Worm (Caenorhabditis elegans) whole organism, L1 larva: ENCODE data around the gene C08F1.10.

ENCODE experiments used
- C04F5.9 ChIP-seq: sonication (generic microtip); optimal IDR thresholded peaks from 2 replicates; lab custom pipeline; 2016; ENCODE audit warnings: missing genetic modification characterization, missing compliant biosample characterization
- C16A3.4 ChIP-seq: fragments of 150-350 bp; optimal IDR thresholded peaks from 2 replicates; lab custom pipeline; 2014; ENCODE audit warnings: missing biosample characterization, missing genetic modification characterization
- Y116A8C.19 ChIP-seq: sonication (generic microtip); optimal IDR thresholded peaks from 2 replicates; lab custom pipeline; 2016; ENCODE audit warnings: missing compliant biosample characterization, missing genetic modification characterization, borderline replicate concordance
- aha-1 ChIP-seq: fragments of 150-350 bp; optimal IDR thresholded peaks from 2 replicates; lab custom pipeline; 2014; ENCODE audit warnings: missing biosample characterization, missing genetic modification characterization
- alr-1 ChIP-seq: fragments of 200-800 bp; sonication (Bioruptor generic); optimal IDR thresholded peaks from 2 replicates; lab custom pipeline; 2018; ENCODE audit warnings: borderline replicate concordance, mild to moderate bottlenecking, missing genetic modification characterization, missing compliant biosample characterization
- aly-2 ChIP-seq: fragments of 150-350 bp; optimal IDR thresholded peaks from 2 replicates; lab custom pipeline; 2014; ENCODE audit warnings: missing biosample characterization, missing genetic modification characterization
- ama-1 ChIP-seq: fragments of 150-350 bp; optimal IDR thresholded peaks from 2 replicates; lab custom pipeline; 2014
- blmp-1 ChIP-seq: fragments of 150-350 bp; optimal IDR thresholded peaks from 2 replicates; lab custom pipeline; 2014; ENCODE audit warnings: missing biosample characterization, missing genetic modification characterization
- ceh-82 ChIP-seq, 3 experiments: fragments of 150-350 bp in 1 of 3; sonication (generic microtip) in 2 of 3; optimal IDR thresholded peaks; 2 replicates each; lab custom pipeline; 2014 to 2017; ENCODE audit warnings: missing biosample characterization in 3 of 3, missing genetic modification characterization in 3 of 3
- ceh-88 ChIP-seq: fragments of 200-800 bp; sonication (Bioruptor generic); IDR thresholded peaks from 2 replicates; pipeline ENCODE4 v1.3.6; 2022; ENCODE audit warnings: missing genetic modification characterization, missing compliant biosample characterization
- ceh-90 ChIP-seq: sonication (generic microtip); optimal IDR thresholded peaks from 2 replicates; lab custom pipeline; 2016; ENCODE audit warnings: missing genetic modification characterization, missing compliant biosample characterization
- dpl-1 ChIP-seq, 3 experiments: fragments of 150-350 bp in 2 of 3; sonication (generic microtip) in 1 of 3; optimal IDR thresholded peaks; 2 replicates each; lab custom pipeline; 2014 to 2017; ENCODE audit warnings: missing biosample characterization in 3 of 3, missing genetic modification characterization in 3 of 3, missing genetic modification reagents in 3 of 3
- dsc-1 ChIP-seq: sonication (generic microtip); optimal IDR thresholded peaks from 2 replicates; lab custom pipeline; 2016; ENCODE audit warnings: mild to moderate bottlenecking, missing genetic modification characterization, missing compliant biosample characterization
- efl-3 ChIP-seq: fragments of 200-800 bp; sonication (Bioruptor generic); optimal IDR thresholded peaks from 2 replicates; lab custom pipeline; 2018; ENCODE audit warnings: mild to moderate bottlenecking, missing genetic modification characterization, missing compliant biosample characterization
- egl-13 ChIP-seq: sonication (generic microtip); optimal IDR thresholded peaks from 2 replicates; lab custom pipeline; 2016; ENCODE audit warnings: missing genotype, missing genetic modification reagents, missing genetic modification characterization, missing compliant biosample characterization
- fkh-8 ChIP-seq: sonication (generic microtip); optimal IDR thresholded peaks from 2 replicates; lab custom pipeline; 2016; ENCODE audit warnings: mild to moderate bottlenecking, missing genetic modification characterization, missing compliant biosample characterization
- fos-1 ChIP-seq: fragments of 150-350 bp; optimal IDR thresholded peaks from 2 replicates; lab custom pipeline; 2014; ENCODE audit warnings: missing biosample characterization, missing genetic modification characterization
- hlh-17 ChIP-seq: fragments of 200-800 bp; sonication (Bioruptor generic); optimal IDR thresholded peaks from 2 replicates; lab custom pipeline; 2018; ENCODE audit warnings: missing genetic modification characterization, mild to moderate bottlenecking, missing compliant biosample characterization, moderate library complexity, borderline replicate concordance
- hlh-4 ChIP-seq: sonication (generic microtip); optimal IDR thresholded peaks from 2 replicates; lab custom pipeline; 2016; ENCODE audit warnings: mild to moderate bottlenecking, missing genetic modification characterization, missing compliant biosample characterization
- irx-1 ChIP-seq: sonication (generic microtip); optimal IDR thresholded peaks from 2 replicates; lab custom pipeline; 2016; ENCODE audit warnings: missing genetic modification characterization, missing compliant biosample characterization
- isw-1 ChIP-seq: fragments of 200-800 bp; sonication (Bioruptor generic); IDR thresholded peaks from 2 replicates; pipeline ENCODE4 v1.3.6; 2022; ENCODE audit warnings: missing genetic modification characterization, missing compliant biosample characterization
- jun-1 ChIP-seq: fragments of 150-350 bp; optimal IDR thresholded peaks from 2 replicates; lab custom pipeline; 2014; ENCODE audit warnings: missing biosample characterization, missing genetic modification reagents, missing genetic modification characterization
- lin-15B ChIP-seq: fragments of 150-350 bp; sonication (generic microtip); optimal IDR thresholded peaks from 3 replicates; lab custom pipeline; 2014; ENCODE audit warnings: missing biosample characterization, missing genetic modification characterization
- lin-35 ChIP-seq, 2 experiments: fragments of 150-350 bp; optimal IDR thresholded peaks; 2 replicates each; lab custom pipeline; 2014; ENCODE audit warnings: missing biosample characterization in 2 of 2, missing genetic modification characterization in 2 of 2, missing genetic modification reagents in 2 of 2
- lin-39 ChIP-seq: fragments of 150-350 bp; optimal IDR thresholded peaks from 2 replicates; lab custom pipeline; 2014; ENCODE audit warnings: missing biosample characterization, missing genetic modification reagents, missing genetic modification characterization
- mep-1 ChIP-seq: fragments of 150-350 bp; optimal IDR thresholded peaks from 2 replicates; lab custom pipeline; 2014; ENCODE audit warnings: missing biosample characterization, missing genetic modification characterization
- nhr-11 ChIP-seq: fragments of 150-350 bp; optimal IDR thresholded peaks from 2 replicates; lab custom pipeline; 2014; ENCODE audit warnings: missing biosample characterization, missing genetic modification characterization
- nhr-19 ChIP-seq: fragments of 200-800 bp; sonication (Bioruptor generic); conservative IDR thresholded peaks from 2 replicates; pipeline ENCODE4 v1.3.6; 2022; ENCODE audit warnings: missing genetic modification characterization, missing compliant biosample characterization
- nhr-28 ChIP-seq: fragments of 150-350 bp; optimal IDR thresholded peaks from 2 replicates; lab custom pipeline; 2014; ENCODE audit warnings: missing biosample characterization, missing genetic modification characterization
- nhr-71 ChIP-seq: sonication (generic microtip); optimal IDR thresholded peaks from 2 replicates; lab custom pipeline; 2016; ENCODE audit warnings: mild to moderate bottlenecking, missing genetic modification characterization, moderate library complexity, missing compliant biosample characterization
- nhr-77 ChIP-seq: fragments of 150-350 bp; optimal IDR thresholded peaks from 2 replicates; lab custom pipeline; 2014; ENCODE audit warnings: missing biosample characterization, missing genetic modification characterization
- nhr-85 ChIP-seq: sonication (generic microtip); peaks from one replicate; lab custom pipeline; 2016; ENCODE audit warnings: missing genetic modification characterization, inconsistent platforms, missing compliant biosample characterization
- nhr-90 ChIP-seq: sonication (generic microtip); optimal IDR thresholded peaks from 2 replicates; lab custom pipeline; 2016; ENCODE audit warnings: mild to moderate bottlenecking, missing genetic modification characterization, missing compliant biosample characterization; ENCODE audit not compliant: poor library complexity
- pag-3 ChIP-seq: sonication (generic microtip); optimal IDR thresholded peaks from 2 replicates; lab custom pipeline; 2017; ENCODE audit warnings: missing genetic modification characterization, mild to moderate bottlenecking, missing compliant biosample characterization, antibody characterized with exemption, borderline replicate concordance; ENCODE audit not compliant: insufficient read depth
- rnt-1 ChIP-seq: sonication (generic microtip); optimal IDR thresholded peaks from 2 replicates; lab custom pipeline; 2016; ENCODE audit warnings: mild to moderate bottlenecking, missing genetic modification characterization, moderate library complexity, missing compliant biosample characterization
- snu-23 ChIP-seq: sonication (generic microtip); optimal IDR thresholded peaks from 2 replicates; lab custom pipeline; 2016; ENCODE audit warnings: missing genetic modification characterization, missing compliant biosample characterization
- swsn-7 ChIP-seq: sonication (generic microtip); optimal IDR thresholded peaks from 2 replicates; lab custom pipeline; 2016; ENCODE audit warnings: missing genetic modification characterization, missing compliant biosample characterization
- tbx-2 ChIP-seq: sonication (generic microtip); optimal IDR thresholded peaks from 2 replicates; lab custom pipeline; 2016; ENCODE audit warnings: missing genetic modification characterization, missing compliant biosample characterization
- unc-62 ChIP-seq: fragments of 150-350 bp; optimal IDR thresholded peaks from 2 replicates; lab custom pipeline; 2014; ENCODE audit warnings: missing biosample characterization, missing genetic modification reagents, missing genetic modification characterization
- xbp-1 ChIP-seq: sonication (generic microtip); optimal IDR thresholded peaks from 2 replicates; lab custom pipeline; 2016; ENCODE audit warnings: missing genetic modification characterization, missing compliant biosample characterization
- zag-1 ChIP-seq: fragments of 150-350 bp; optimal IDR thresholded peaks from 2 replicates; lab custom pipeline; 2014; ENCODE audit warnings: missing biosample characterization, missing genetic modification characterization
- zip-4 ChIP-seq: fragments of 200-800 bp; sonication (Bioruptor generic); optimal IDR thresholded peaks from 2 replicates; lab custom pipeline; 2018; ENCODE audit warnings: mild to moderate bottlenecking, missing genetic modification characterization, moderate library complexity, missing compliant biosample characterization
- ztf-11 ChIP-seq, 2 experiments: sonication (generic microtip); optimal IDR thresholded peaks; 2 replicates each; lab custom pipeline; 2016 to 2017; ENCODE audit warnings: missing genetic modification characterization in 2 of 2, missing biosample characterization in 1 of 2, missing compliant biosample characterization in 1 of 2
- ztf-4 ChIP-seq: fragments of 150-350 bp; optimal IDR thresholded peaks from 2 replicates; lab custom pipeline; 2014; ENCODE audit warnings: missing biosample characterization, missing genetic modification characterization

C08F1.10 gene

DNA sequence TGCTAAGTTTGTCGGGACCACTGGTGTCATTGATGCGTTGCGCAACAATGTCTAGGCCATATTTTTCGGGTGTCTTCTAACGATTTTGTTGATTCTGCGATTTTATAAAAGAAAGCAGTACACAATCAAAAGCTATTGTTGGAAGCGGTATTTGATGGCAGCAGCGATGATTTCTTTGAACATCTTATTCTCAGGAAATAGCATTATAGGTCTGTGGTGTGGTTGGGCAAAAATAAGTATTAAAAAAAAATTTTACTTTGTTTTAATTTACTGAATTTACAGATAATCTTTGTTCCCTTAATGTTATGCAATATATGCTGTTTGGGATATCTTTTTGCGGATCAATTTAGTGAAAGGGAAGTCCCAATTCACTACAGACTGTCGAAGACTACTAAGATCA, 29.1 kb downstream of the C08F1.10 start, which contains the start of gene F36H5.10:
TSS of gene F36H5.10 (plus strand) at position 301 of the 400 bp plus-strand sequence.
- no peak for TF ChIP-seq C04F5.9 (tag; lab: Kevin White, UChicago)
- TF ChIP-seq mep-1 (tag; lab: Kevin White, UChicago), result no peak
- no peak for TF ChIP-seq nhr-11 (tag; lab: Kevin White, UChicago)
- TF ChIP-seq Y116A8C.19 (tag; lab: Kevin White, UChicago), result no peak
- TF ChIP-seq pag-3 (tag; lab: Kevin White, UChicago), result no peak
- TF ChIP-seq blmp-1 (tag; lab: Kevin White, UChicago), result no peak
- TF ChIP-seq nhr-19 (GFP tag; lab: Robert Waterston, UW), result no peak
- TF ChIP-seq aha-1 (tag; lab: Kevin White, UChicago), result no peak
- no peak for TF ChIP-seq hlh-4 (tag; lab: Kevin White, UChicago)
- TF ChIP-seq rnt-1 (tag; lab: Kevin White, UChicago), result no peak
- no peak for TF ChIP-seq lin-15B (tag; lab: Kevin White, UChicago)
- TF ChIP-seq ceh-88 (GFP tag; lab: Robert Waterston, UW), result no peak
- no peak for TF ChIP-seq fos-1 (tag; lab: Kevin White, UChicago)
- no peak for TF ChIP-seq ama-1 (lab: Kevin White, UChicago)
- TF ChIP-seq, all 84 proteins: peak for 0

DNA sequence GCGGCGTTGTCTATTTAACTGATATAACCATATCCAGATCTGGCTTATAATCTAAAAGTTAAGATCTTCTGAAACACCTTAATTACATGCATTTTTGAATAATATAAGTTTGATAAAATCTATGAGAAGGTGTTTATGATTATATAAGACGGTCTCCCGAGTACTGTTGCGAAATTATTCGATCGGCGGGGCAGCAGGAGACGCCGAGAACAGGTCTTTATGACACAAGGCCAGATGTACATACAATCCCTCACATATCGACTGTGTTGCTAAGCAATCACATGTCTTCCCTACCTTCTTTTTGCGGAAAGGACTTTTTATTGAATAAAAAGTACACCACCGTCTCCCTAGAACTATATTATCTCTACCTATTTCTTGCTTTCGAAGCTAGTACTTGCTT, 29.5 kb downstream of the C08F1.10 start, which contains the start of gene fbxb-53:
TSS of gene fbxb-53 (plus strand) at position 301 of the 400 bp plus-strand sequence.
- TF ChIP-seq irx-1 (no peak), ztf-11 (tag; optimal IDR thresholded peaks at IDR 0.05; lab: Kevin White, UChicago) (no peak), blmp-1 (tag; lab: Kevin White, UChicago) (no peak), nhr-85 (tag; lab: Kevin White, UChicago) (no peak), efl-3 (no peak), unc-62 (no peak), swsn-7 (tag; lab: Kevin White, UChicago) (no peak), zag-1 (tag; lab: Kevin White, UChicago) (no peak), tbx-2 (tag; lab: Kevin White, UChicago) (no peak), rnt-1 (tag; lab: Kevin White, UChicago) (no peak), xbp-1 (tag; lab: Kevin White, UChicago) (no peak), ceh-90 (no peak), egl-13 (tag; lab: Kevin White, UChicago) (no peak), nhr-90 (tag; lab: Kevin White, UChicago) (no peak), nhr-77 (tag; lab: Kevin White, UChicago) (no peak), snu-23 (GFP tag; lab: Kevin White, UChicago) (no peak)

ce11 chrII:1756072-1756471, 30.0 kb downstream of the C08F1.10 start, which contains the start of gene F36H5.17:
TSS of gene F36H5.17 (minus strand) at chrII:1756172.
- no peak for TF ChIP-seq zip-4 (GFP tag; lab: Kevin White, UChicago)
- TF ChIP-seq lin-39, result no peak
- TF ChIP-seq alr-1 (tag; lab: Kevin White, UChicago), result no peak
- TF ChIP-seq jun-1 (tag; lab: Kevin White, UChicago), result no peak
- no peak for TF ChIP-seq aha-1 (tag; lab: Kevin White, UChicago)
- TF ChIP-seq nhr-71 (tag; lab: Kevin White, UChicago), result no peak
- TF ChIP-seq dpl-1 (GFP tag; optimal IDR thresholded peaks at IDR 0.05; lab: Kevin White, UChicago), result no peak
- TF ChIP-seq nhr-77 (tag; lab: Kevin White, UChicago), result no peak
- TF ChIP-seq C16A3.4, result no peak

ce11 chrII:1752990-1753389, 33.1 kb downstream of the C08F1.10 start, which contains the start of gene F36H5.9:
TSS of gene F36H5.9 (minus strand) at chrII:1753090.
- no peak for TF ChIP-seq alr-1 (tag; lab: Kevin White, UChicago)
- TF ChIP-seq isw-1, result no peak
- no peak for TF ChIP-seq lin-35 (GFP tag; optimal IDR thresholded peaks at IDR 0.05; lab: Kevin White, UChicago)
- no peak for TF ChIP-seq zag-1 (tag; lab: Kevin White, UChicago)
- TF ChIP-seq C16A3.4, result no peak
- no peak for TF ChIP-seq aly-2 (tag; lab: Kevin White, UChicago)
- TF ChIP-seq lin-15B (tag; lab: Kevin White, UChicago), result no peak
- TF ChIP-seq ceh-82 (tag; optimal IDR thresholded peaks at IDR 0.05; lab: Kevin White, UChicago), result no peak
- TF ChIP-seq fkh-8 (tag; lab: Kevin White, UChicago), result no peak
- TF ChIP-seq ztf-4 (tag; lab: Kevin White, UChicago), result no peak
- TF ChIP-seq ztf-11 (tag; optimal IDR thresholded peaks at IDR 0.05; lab: Kevin White, UChicago), result no peak
- no peak for TF ChIP-seq mep-1 (tag; lab: Kevin White, UChicago)
- no peak for TF ChIP-seq nhr-28 (tag; lab: Kevin White, UChicago)
- no peak for TF ChIP-seq hlh-17 (GFP tag; lab: Kevin White, UChicago)
- TF ChIP-seq dsc-1, result no peak
